Worm (Caenorhabditis elegans): ENCODE measurements around the gene F49C12.11.
"Not testable (repeated sequence)": the region's sequence is repeated elsewhere in the genome, so short reads cannot be mapped to it uniquely, and the experiment has no call there.

The F49C12.11 gene

DNA sequence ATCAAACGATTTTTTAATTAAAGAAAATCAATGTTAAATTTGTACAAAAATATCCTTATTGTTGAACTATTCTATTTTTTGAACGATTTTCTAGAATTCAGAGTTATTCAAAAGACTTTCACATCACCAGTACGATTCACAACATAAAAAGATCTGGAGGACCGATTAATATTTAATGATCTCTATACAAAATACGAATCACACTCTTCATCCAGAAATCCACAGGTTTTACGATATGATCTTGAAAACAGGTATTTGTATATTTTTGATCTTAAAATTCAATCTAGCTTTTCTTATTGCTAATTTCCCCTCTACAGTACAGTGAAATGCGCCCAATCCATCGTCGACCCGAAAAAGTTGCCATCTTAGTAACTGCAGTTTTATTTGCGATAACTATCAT lies 14.6 kb upstream of the F49C12.11 start, which contains the start of gene F49C12.5:
Gene F49C12.5 (plus strand): TSS at position 301 of the 400 bp plus-strand sequence.
- no peak for TF ChIP-seq cog-1 (tag; optimal IDR thresholded peaks at IDR 0.05)
- TF ChIP-seq flt-1 (GFP tag; IDR thresholded peaks at IDR 0.05): no peak
- no peak for TF ChIP-seq tab-1 (GFP tag; IDR thresholded peaks at IDR 0.05)
- no peak for TF ChIP-seq ztf-29 (GFP tag; IDR thresholded peaks at IDR 0.05)
- TF ChIP-seq T22C8.4 (GFP tag; IDR thresholded peaks at IDR 0.05): no peak
- TF ChIP-seq ztf-23 (GFP tag; IDR thresholded peaks at IDR 0.05): no peak
- TF ChIP-seq med-1 (GFP tag; optimal IDR thresholded peaks at IDR 0.05; ENCODE audit: insufficient read depth): no peak
- TF ChIP-seq klf-2 (GFP tag; conservative IDR thresholded peaks at IDR 0.05): no peak
- TF ChIP-seq ref-1 (GFP tag; conservative IDR thresholded peaks at IDR 0.05): no peak

DNA sequence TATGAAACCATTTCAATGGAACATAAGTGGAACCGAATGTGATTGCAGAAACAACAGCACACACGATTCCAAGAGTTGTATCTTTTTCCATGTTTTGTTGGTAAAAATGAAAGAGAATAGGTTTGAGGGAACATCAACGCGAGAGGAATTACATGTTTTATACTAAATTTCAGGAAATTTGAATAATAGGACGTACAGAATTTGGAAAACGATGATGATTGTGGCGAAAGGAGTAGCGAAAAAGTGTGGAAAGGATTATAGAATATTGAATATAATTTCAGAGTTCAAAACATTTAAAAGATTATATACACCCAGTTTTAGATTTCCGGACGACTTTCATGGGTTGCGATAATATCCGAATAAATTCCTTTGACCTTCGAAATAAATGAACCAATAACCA lies 10.2 kb upstream of the F49C12.11 start, which contains the start of gene F49C12.6:
Gene F49C12.6 (minus strand): TSS at position 101 of the 400 bp plus-strand sequence.
- TF ChIP-seq T22C8.4 (GFP tag; IDR thresholded peaks at IDR 0.05) (no peak), cog-1 (tag; optimal IDR thresholded peaks at IDR 0.05) (no peak), ref-1 (GFP tag; conservative IDR thresholded peaks at IDR 0.05) (no peak), ztf-23 (GFP tag; IDR thresholded peaks at IDR 0.05) (no peak), med-1 (GFP tag; optimal IDR thresholded peaks at IDR 0.05; ENCODE audit: insufficient read depth) (no peak), flt-1 (GFP tag; IDR thresholded peaks at IDR 0.05) (no peak), ztf-29 (GFP tag; IDR thresholded peaks at IDR 0.05) (no peak), klf-2 (GFP tag; conservative IDR thresholded peaks at IDR 0.05) (no peak), tab-1 (GFP tag; IDR thresholded peaks at IDR 0.05) (no peak)

DNA sequence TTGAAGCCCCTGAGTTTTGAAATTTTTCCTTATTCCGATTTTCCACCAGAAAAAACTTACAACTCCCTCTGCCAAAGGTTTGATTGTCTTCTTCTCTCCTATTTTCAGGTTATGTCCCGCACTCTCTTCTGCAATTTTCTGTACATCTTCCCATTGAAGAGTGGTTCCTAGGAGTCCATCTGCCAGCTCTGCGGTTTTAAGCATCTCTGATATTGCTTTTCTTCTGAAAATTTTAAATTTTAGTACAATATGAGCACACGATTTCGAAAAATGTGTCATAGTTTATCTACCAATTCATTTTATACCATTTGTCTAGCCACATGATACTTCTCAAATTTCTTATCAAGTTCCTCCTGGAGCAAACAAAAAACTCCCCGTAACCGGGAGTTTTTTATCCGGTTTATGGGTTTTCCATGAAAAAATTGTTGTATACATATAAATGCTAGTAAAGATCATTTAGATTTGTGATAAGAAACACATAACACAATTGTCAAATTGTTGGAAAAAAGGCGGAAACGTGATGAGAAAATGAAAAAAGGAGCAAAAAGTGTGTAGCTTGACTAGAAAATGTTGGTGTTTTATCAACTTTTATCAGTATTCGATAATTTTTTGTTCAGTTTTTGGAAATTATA lies 8.1 kb upstream of the F49C12.11 start:
- TF ChIP-seq flt-1 (GFP tag; IDR thresholded peaks at IDR 0.05): no peak
- TF ChIP-seq ztf-23 (GFP tag; IDR thresholded peaks at IDR 0.05): no peak
- TF ChIP-seq med-1 (GFP tag; optimal IDR thresholded peaks at IDR 0.05; ENCODE audit: insufficient read depth): no peak
- no peak for TF ChIP-seq T22C8.4 (GFP tag; IDR thresholded peaks at IDR 0.05)
- TF ChIP-seq cog-1 (tag; optimal IDR thresholded peaks at IDR 0.05): no peak
- no peak for TF ChIP-seq ztf-29 (GFP tag; IDR thresholded peaks at IDR 0.05)
- no peak for TF ChIP-seq ref-1 (GFP tag; conservative IDR thresholded peaks at IDR 0.05)
- TF ChIP-seq klf-2 (GFP tag; conservative IDR thresholded peaks at IDR 0.05): no peak
- TF ChIP-seq tab-1 (GFP tag; IDR thresholded peaks at IDR 0.05): no peak

- TF ChIP-seq klf-2 (GFP tag; conservative IDR thresholded peaks at IDR 0.05); flt-1 (GFP tag; IDR thresholded peaks at IDR 0.05); ref-1 (GFP tag; conservative IDR thresholded peaks at IDR 0.05): not testable (repeated sequence)
Measured at ce11 chrIV:9312827-9313226, 6.4 kb upstream of the F49C12.11 start, which contains the start of gene F49C12.7. F49C12.7 (minus strand) TSS chrIV:9312927.

ce11 chrIV:9316068-9316681 lies 3.0 kb upstream of the F49C12.11 start, which contains the start of the genes F49C12.9 and rpn-7:
F49C12.9 (minus strand) TSS chrIV:9316215.
rpn-7 (plus strand) TSS chrIV:9316631.
- TF ChIP-seq ref-1 (GFP tag; conservative IDR thresholded peaks at IDR 0.05): no peak
- no peak for TF ChIP-seq ztf-29 (GFP tag; IDR thresholded peaks at IDR 0.05)
- TF ChIP-seq flt-1 (GFP tag; IDR thresholded peaks at IDR 0.05): no peak; the same call in none of the 2 replicates
- peak; percentile 85 for TF ChIP-seq ztf-23 (GFP tag; IDR thresholded peaks at IDR 0.05)
- peak; percentile 81 for TF ChIP-seq tab-1 (GFP tag; IDR thresholded peaks at IDR 0.05)
- no peak; the same call in 1 of the 2 replicates for TF ChIP-seq klf-2 (GFP tag; conservative IDR thresholded peaks at IDR 0.05)
- no peak for TF ChIP-seq T22C8.4 (GFP tag; IDR thresholded peaks at IDR 0.05)
- TF ChIP-seq cog-1 (tag; optimal IDR thresholded peaks at IDR 0.05): peak; percentile 52
- peak; percentile 86 for TF ChIP-seq med-1 (GFP tag; optimal IDR thresholded peaks at IDR 0.05; ENCODE audit: insufficient read depth)

ce11 chrIV:9318147-9318546 lies 1.0 kb upstream of the F49C12.11 start:
- TF ChIP-seq tab-1 (GFP tag; IDR thresholded peaks at IDR 0.05) (no peak), ztf-29 (GFP tag; IDR thresholded peaks at IDR 0.05) (no peak), ztf-23 (GFP tag; IDR thresholded peaks at IDR 0.05) (no peak), ref-1 (GFP tag; conservative IDR thresholded peaks at IDR 0.05) (no peak), flt-1 (GFP tag; IDR thresholded peaks at IDR 0.05) (no peak), med-1 (GFP tag; optimal IDR thresholded peaks at IDR 0.05; ENCODE audit: insufficient read depth) (no peak), T22C8.4 (GFP tag; IDR thresholded peaks at IDR 0.05) (no peak), cog-1 (tag; optimal IDR thresholded peaks at IDR 0.05) (no peak), klf-2 (GFP tag; conservative IDR thresholded peaks at IDR 0.05) (no peak)

- TF ChIP-seq klf-2 (GFP tag; conservative IDR thresholded peaks at IDR 0.05): no peak
- TF ChIP-seq ztf-23 (GFP tag; IDR thresholded peaks at IDR 0.05): no peak
- TF ChIP-seq tab-1 (GFP tag; IDR thresholded peaks at IDR 0.05): no peak
- no peak for TF ChIP-seq T22C8.4 (GFP tag; IDR thresholded peaks at IDR 0.05)
- no peak for TF ChIP-seq cog-1 (tag; optimal IDR thresholded peaks at IDR 0.05)
- no peak for TF ChIP-seq med-1 (GFP tag; optimal IDR thresholded peaks at IDR 0.05; ENCODE audit: insufficient read depth)
- TF ChIP-seq ref-1 (GFP tag; conservative IDR thresholded peaks at IDR 0.05): no peak
- no peak for TF ChIP-seq flt-1 (GFP tag; IDR thresholded peaks at IDR 0.05)
- TF ChIP-seq ztf-29 (GFP tag; IDR thresholded peaks at IDR 0.05): no peak
Measured at ce11 chrIV:9320023-9320422, 843 bp downstream of the F49C12.11 start.

DNA sequence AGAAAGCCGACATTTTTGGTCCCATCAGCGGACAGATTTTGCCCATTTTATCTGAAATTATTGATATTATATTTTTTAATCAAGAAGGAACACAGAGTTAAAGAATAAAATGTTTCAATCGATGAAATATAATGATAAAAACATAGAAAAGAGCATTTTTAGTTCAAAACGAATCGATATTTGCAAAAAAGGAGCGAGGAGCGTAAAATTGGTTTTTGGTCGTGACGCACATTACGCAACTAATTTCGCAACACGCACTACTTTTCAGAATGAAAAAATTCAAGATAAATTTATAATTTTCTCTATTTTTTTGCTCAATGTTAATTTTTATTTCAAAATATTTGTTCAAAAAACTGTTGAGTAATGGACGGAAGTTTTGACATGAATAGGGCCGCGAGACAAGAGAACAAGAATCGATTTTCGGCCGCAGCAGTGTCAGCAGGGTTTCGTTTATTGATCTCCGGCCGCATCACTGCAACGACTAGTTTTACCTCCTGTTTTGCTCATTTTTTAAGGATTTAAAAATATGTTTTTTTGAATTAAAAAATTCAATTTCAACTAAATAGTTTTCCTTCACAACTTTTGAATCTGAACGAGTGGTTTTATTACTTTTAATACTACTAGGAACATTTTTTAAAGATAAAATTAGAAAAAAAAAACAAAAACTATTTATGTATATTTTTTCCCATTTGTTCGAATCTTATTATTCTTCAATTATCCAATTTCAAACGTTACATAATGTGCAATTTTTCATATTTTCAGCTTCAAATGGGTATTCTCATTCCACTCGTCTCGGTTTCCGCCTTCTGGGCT lies 2.1 kb downstream of the F49C12.11 start, which contains the start of the genes F49C12.12 and vha-17:
Gene F49C12.12 (minus strand): TSS at position 51 of the 813 bp plus-strand sequence.
Gene vha-17 (plus strand): TSS at position 763 of the 813 bp plus-strand sequence.
- TF ChIP-seq ztf-29 (GFP tag; IDR thresholded peaks at IDR 0.05): no peak
- TF ChIP-seq klf-2 (GFP tag; conservative IDR thresholded peaks at IDR 0.05): no peak
- TF ChIP-seq ref-1 (GFP tag; conservative IDR thresholded peaks at IDR 0.05): no peak
- no peak for TF ChIP-seq med-1 (GFP tag; optimal IDR thresholded peaks at IDR 0.05; ENCODE audit: insufficient read depth)
- no peak for TF ChIP-seq cog-1 (tag; optimal IDR thresholded peaks at IDR 0.05)
- 0 out of 2 replicates have a peak, but pooled peaks have one; percentile 46 for TF ChIP-seq T22C8.4 (GFP tag; IDR thresholded peaks at IDR 0.05)
- TF ChIP-seq flt-1 (GFP tag; IDR thresholded peaks at IDR 0.05): no peak
